Fruit fly (Drosophila melanogaster) whole organism, embryonic: Measurements from ENCODE around the gene CG32544.

Experiments used
- Aef1 ChIP-seq: fragments of 200-800 bp; sonication (Bioruptor generic); IDR thresholded peaks from 3 replicates; pipeline ENCODE4 v1.3.6; 2022; ENCODE audit warnings: missing biosample characterization, missing genetic modification characterization
- Bgb ChIP-seq: fragments of 200-800 bp; sonication (Bioruptor generic); IDR thresholded peaks from 2 replicates; pipeline ENCODE4 v1.3.6; 2022; ENCODE audit warnings: missing biosample characterization, missing genetic modification characterization; ENCODE audit not compliant: partially characterized antibody
- C15 ChIP-seq: fragments of 200-800 bp; sonication (Bioruptor generic); IDR thresholded peaks from 3 replicates; pipeline ENCODE4 v1.3.6; 2022; ENCODE audit warnings: missing biosample characterization, missing genetic modification characterization
- CG11247 ChIP-seq: fragments of 200-800 bp; sonication (Bioruptor generic); IDR thresholded peaks from 2 replicates; pipeline ENCODE4 v1.3.6; 2022; ENCODE audit warnings: missing biosample characterization, missing genetic modification characterization
- CG11695 ChIP-seq: fragments of 200-800 bp; sonication (Bioruptor generic); IDR thresholded peaks from 3 replicates; pipeline ENCODE4 v1.3.6; 2022; ENCODE audit warnings: missing biosample characterization, missing genetic modification characterization
- CG12104 ChIP-seq: fragments of 200-800 bp; sonication (Bioruptor generic); optimal IDR thresholded peaks from 3 replicates; lab custom pipeline; 2016; ENCODE audit warnings: missing biosample characterization, missing genetic modification characterization
- CG15011 ChIP-seq: fragments of 200-800 bp; sonication (Bioruptor generic); optimal IDR thresholded peaks from 3 replicates; lab custom pipeline; 2018; ENCODE audit warnings: missing biosample characterization, mild to moderate bottlenecking, missing genetic modification characterization
- CG17912 ChIP-seq: fragments of 200-800 bp; sonication (Bioruptor generic); optimal IDR thresholded peaks from 2 replicates; lab custom pipeline; 2018; ENCODE audit warnings: missing biosample characterization, mild to moderate bottlenecking, missing genetic modification characterization
- CG1792 ChIP-seq: fragments of 200-800 bp; sonication (Bioruptor generic); optimal IDR thresholded peaks from 2 replicates; lab custom pipeline; 2016; ENCODE audit warnings: missing biosample characterization, missing genetic modification characterization
- CG2678 ChIP-seq: fragments of 200-800 bp; sonication (Bioruptor generic); optimal IDR thresholded peaks from 3 replicates; lab custom pipeline; 2019; ENCODE audit warnings: missing biosample characterization, mild to moderate bottlenecking, missing genetic modification characterization, moderate library complexity
- CG32772 ChIP-seq: fragments of 200-800 bp; sonication (Bioruptor generic); IDR thresholded peaks from 2 replicates; pipeline ENCODE4 v1.3.6; 2022; ENCODE audit warnings: missing biosample characterization, missing genetic modification characterization
- CG33557 ChIP-seq: fragments of 200-800 bp; sonication (Bioruptor generic); optimal IDR thresholded peaks from 2 replicates; lab custom pipeline; 2019; ENCODE audit warnings: missing biosample characterization, mild to moderate bottlenecking, missing genetic modification characterization, moderate library complexity
- CG3407 ChIP-seq: fragments of 200-800 bp; sonication (Bioruptor generic); optimal IDR thresholded peaks from 2 replicates; lab custom pipeline; 2018; ENCODE audit warnings: missing biosample characterization, mild to moderate bottlenecking, missing genetic modification characterization
- CG3838 ChIP-seq: fragments of 200-800 bp; sonication (Bioruptor generic); optimal IDR thresholded peaks from 3 replicates; lab custom pipeline; 2016; ENCODE audit warnings: missing biosample characterization, missing genetic modification characterization
- CG6813 ChIP-seq: fragments of 200-800 bp; sonication (Bioruptor generic); optimal IDR thresholded peaks from 2 replicates; lab custom pipeline; 2017; ENCODE audit warnings: missing biosample characterization, missing genetic modification characterization, mild to moderate bottlenecking, moderate library complexity, missing genetic modification reagents
- CG7372 ChIP-seq: fragments of 200-800 bp; sonication (Bioruptor generic); IDR thresholded peaks from 2 replicates; pipeline ENCODE4 v1.3.6; 2022; ENCODE audit warnings: missing biosample characterization, missing genetic modification characterization
- CG7839 ChIP-seq: fragments of 200-800 bp; sonication (Bioruptor generic); optimal IDR thresholded peaks from 3 replicates; lab custom pipeline; 2018; ENCODE audit warnings: missing biosample characterization, mild to moderate bottlenecking, missing genetic modification characterization, moderate library complexity
- CG7928 ChIP-seq: fragments of 200-800 bp; sonication (Bioruptor generic); optimal IDR thresholded peaks from 2 replicates; lab custom pipeline; 2017; ENCODE audit warnings: missing biosample characterization, mild to moderate bottlenecking, missing genetic modification characterization
- CG8924 ChIP-seq: fragments of 200-800 bp; optimal IDR thresholded peaks from 3 replicates; lab custom pipeline; 2019; ENCODE audit warnings: missing biosample characterization, mild to moderate bottlenecking, missing genetic modification characterization, moderate library complexity
- CG9609 ChIP-seq: fragments of 200-800 bp; sonication (Bioruptor generic); optimal IDR thresholded peaks from 3 replicates; lab custom pipeline; 2016; ENCODE audit warnings: missing biosample characterization, missing genetic modification characterization
- CG9817 ChIP-seq: fragments of 200-800 bp; sonication (Bioruptor generic); optimal IDR thresholded peaks from 2 replicates; lab custom pipeline; 2018; ENCODE audit warnings: missing biosample characterization, mild to moderate bottlenecking, missing genetic modification characterization, moderate library complexity
- CG9932 ChIP-seq: fragments of 200-800 bp; sonication (Bioruptor generic); IDR thresholded peaks from 2 replicates; pipeline ENCODE4 v1.3.6; 2022; ENCODE audit warnings: missing biosample characterization, missing genetic modification characterization
- CoRest ChIP-seq: fragments of 200-800 bp; sonication (Bioruptor generic); optimal IDR thresholded peaks from 3 replicates; lab custom pipeline; 2018; ENCODE audit warnings: missing biosample characterization, mild to moderate bottlenecking, missing genetic modification characterization, moderate library complexity
- D19B ChIP-seq: fragments of 200-800 bp; sonication (Bioruptor generic); optimal IDR thresholded peaks from 2 replicates; lab custom pipeline; 2017; ENCODE audit warnings: missing biosample characterization, mild to moderate bottlenecking, missing genetic modification characterization
- Drgx ChIP-seq: fragments of 200-800 bp; sonication (Bioruptor generic); IDR thresholded peaks from 2 replicates; pipeline ENCODE4 v1.3.6; 2022; ENCODE audit warnings: missing biosample characterization, missing genetic modification characterization
- Fer1 ChIP-seq: fragments of 200-800 bp; sonication (Bioruptor generic); optimal IDR thresholded peaks from 2 replicates; lab custom pipeline; 2017; ENCODE audit warnings: missing biosample characterization, mild to moderate bottlenecking, missing genetic modification characterization
- HLH4C ChIP-seq: fragments of 200-800 bp; sonication (Bioruptor generic); IDR thresholded peaks from 3 replicates; pipeline ENCODE4 v1.3.6; 2022; ENCODE audit warnings: missing biosample characterization, missing genetic modification characterization; ENCODE audit not compliant: partially characterized antibody
- HLH54F ChIP-seq: fragments of 200-800 bp; sonication (Bioruptor generic); optimal IDR thresholded peaks from 3 replicates; lab custom pipeline; 2016; ENCODE audit warnings: missing biosample characterization, missing genetic modification characterization
- Hsf ChIP-seq: fragments of 200-800 bp; sonication (Bioruptor generic); optimal IDR thresholded peaks from 3 replicates; lab custom pipeline; 2016; ENCODE audit warnings: missing biosample characterization, missing genetic modification characterization
- Lpt ChIP-seq: fragments of >200 bp; optimal IDR thresholded peaks from 2 replicates; lab custom pipeline; 2018; ENCODE audit warnings: missing biosample characterization, missing genetic modification characterization
- Med ChIP-seq: fragments of 200-800 bp; sonication (Bioruptor generic); peaks from one replicate; lab custom pipeline; 2016; ENCODE audit warnings: missing biosample characterization, missing genetic modification characterization, mild to moderate bottlenecking, inconsistent platforms, moderate library complexity
- Mrtf ChIP-seq: fragments of 200-800 bp; sonication (Bioruptor generic); IDR thresholded peaks from 3 replicates; pipeline ENCODE4 v1.3.6; 2022; ENCODE audit warnings: missing biosample characterization, missing genetic modification characterization
- NFAT ChIP-seq: fragments of 200-800 bp; sonication (Bioruptor generic); IDR thresholded peaks from 2 replicates; pipeline ENCODE4 v1.3.6; 2022; ENCODE audit warnings: missing biosample characterization, missing genetic modification characterization
- PHDP ChIP-seq: fragments of 200-800 bp; sonication (Bioruptor generic); optimal IDR thresholded peaks from 3 replicates; lab custom pipeline; 2018; ENCODE audit warnings: missing biosample characterization, mild to moderate bottlenecking, missing genetic modification characterization, moderate library complexity
- ara ChIP-seq: fragments of 200-800 bp; sonication (Bioruptor generic); IDR thresholded peaks from 2 replicates; pipeline ENCODE4 v1.3.6; 2022; ENCODE audit warnings: missing biosample characterization, missing genetic modification characterization
- dpn ChIP-seq, 2 experiments: fragments of 200-800 bp; sonication (Bioruptor generic); optimal IDR thresholded peaks; 3 replicates each; lab custom pipeline; 2016; ENCODE audit warnings: missing biosample characterization in 2 of 2, missing genetic modification characterization in 2 of 2
- emc ChIP-seq: fragments of 200-800 bp; sonication (Bioruptor generic); optimal IDR thresholded peaks from 2 replicates; lab custom pipeline; 2016; ENCODE audit warnings: missing biosample characterization, missing genetic modification characterization
- eve ChIP-seq, 2 experiments: fragments of >200 bp; optimal IDR thresholded peaks; 2 replicates each; lab custom pipeline; 2017; ENCODE audit warnings: missing biosample characterization in 2 of 2, missing genetic modification characterization in 2 of 2
- fd102C ChIP-seq: fragments of 200-800 bp; sonication (Bioruptor generic); optimal IDR thresholded peaks from 2 replicates; lab custom pipeline; 2018; ENCODE audit warnings: missing biosample characterization, mild to moderate bottlenecking, missing genetic modification characterization, moderate library complexity
- hb ChIP-seq: fragments of 200-800 bp; sonication (Bioruptor generic); IDR thresholded peaks from 3 replicates; pipeline ENCODE4 v1.3.6; 2022; ENCODE audit warnings: missing biosample characterization, missing genetic modification characterization; ENCODE audit not compliant: partially characterized antibody
- nmo ChIP-seq: fragments of 200-800 bp; sonication (Bioruptor generic); optimal IDR thresholded peaks from 2 replicates; lab custom pipeline; 2018; ENCODE audit warnings: missing biosample characterization, mild to moderate bottlenecking, missing genetic modification characterization, moderate library complexity
- repo ChIP-seq: fragments of 200-800 bp; sonication (Bioruptor generic); optimal IDR thresholded peaks from 2 replicates; lab custom pipeline; 2016; ENCODE audit warnings: missing biosample characterization, missing genetic modification characterization
- sens ChIP-seq: fragments of 200-800 bp; sonication (Bioruptor generic); peaks from one replicate; lab custom pipeline; 2016; ENCODE audit warnings: missing biosample characterization, missing genetic modification characterization
- slbo ChIP-seq: fragments of 200-800 bp; sonication (Bioruptor generic); IDR thresholded peaks from 2 replicates; pipeline ENCODE4 v1.3.6; 2022; ENCODE audit warnings: missing biosample characterization, missing genetic modification characterization
- sob ChIP-seq: fragments of 200-800 bp; sonication (Bioruptor generic); IDR thresholded peaks from 2 replicates; pipeline ENCODE4 v1.3.6; 2022; ENCODE audit warnings: missing biosample characterization, missing genetic modification characterization
- sug ChIP-seq: fragments of 200-800 bp; optimal IDR thresholded peaks from 2 replicates; lab custom pipeline; 2019; ENCODE audit warnings: missing biosample characterization, mild to moderate bottlenecking, missing genetic modification characterization, moderate library complexity
- tap ChIP-seq: fragments of 200-800 bp; optimal IDR thresholded peaks from 3 replicates; lab custom pipeline; 2019; ENCODE audit warnings: missing biosample characterization, mild to moderate bottlenecking, missing genetic modification characterization, moderate library complexity
- tll ChIP-seq, 2 experiments: fragments of 200-800 bp in 1 of 2; fragments of >200 bp in 1 of 2; sonication (Bioruptor generic) in 1 of 2; optimal IDR thresholded peaks; 2 replicates each; lab custom pipeline; 2017 to 2019; ENCODE audit warnings: missing biosample characterization in 2 of 2, missing genetic modification characterization in 2 of 2, mild to moderate bottlenecking in 1 of 2, moderate library complexity in 1 of 2
- vfl ChIP-seq: fragments of 200-800 bp; sonication (Bioruptor generic); optimal IDR thresholded peaks from 2 replicates; lab custom pipeline; 2016; ENCODE audit warnings: missing biosample characterization, missing genetic modification characterization
- wor ChIP-seq: fragments of 200-800 bp; sonication (Bioruptor generic); IDR thresholded peaks from 2 replicates; pipeline ENCODE4 v1.3.6; 2022; ENCODE audit warnings: missing biosample characterization, missing genetic modification characterization
- zf30C ChIP-seq: fragments of 200-800 bp; sonication (Bioruptor generic); optimal IDR thresholded peaks from 3 replicates; lab custom pipeline; 2018; ENCODE audit warnings: missing biosample characterization, mild to moderate bottlenecking, missing genetic modification characterization

CG32544 gene

dm6 chrX:18834399-18834798, 25.7 kb upstream of the CG32544 start (continued):
- TF ChIP-seq CG9609, result no peak
- TF ChIP-seq CG32772 (GFP tag; lab: Robert Waterston, UW), result 0 out of 2 replicates have a peak, but pooled peaks have one; percentile 23
- no peak for TF ChIP-seq emc (GFP tag; lab: Kevin White, UChicago)
- TF ChIP-seq sens (GFP tag; lab: Kevin White, UChicago), result peak; percentile 82
- TF ChIP-seq CG1792 (GFP tag; lab: Kevin White, UChicago), result no peak
- no peak for TF ChIP-seq tap (tag; lab: Kevin White, UChicago)
- no peak for TF ChIP-seq CG6813 (GFP tag; lab: Kevin White, UChicago)
- no peak for TF ChIP-seq HLH4C (GFP tag; lab: Robert Waterston, UW)
- TF ChIP-seq CG3838, result no peak
- no peak for TF ChIP-seq NFAT (GFP tag; lab: Robert Waterston, UW)
- TF ChIP-seq PHDP, result no peak
- no peak for TF ChIP-seq eve (GFP tag; optimal IDR thresholded peaks at IDR 0.05; lab: Kevin White, UChicago)
- TF ChIP-seq CG9932 (GFP tag; lab: Robert Waterston, UW), result no peak
- TF ChIP-seq dpn (GFP tag; optimal IDR thresholded peaks at IDR 0.05; lab: Kevin White, UChicago), result peak in 1 of 2 experiments; percentile 18
- TF ChIP-seq wor (GFP tag; lab: Robert Waterston, UW), result no peak
- no peak for TF ChIP-seq repo (GFP tag; lab: Kevin White, UChicago)
- peak; percentile 48; the same call in 1 of the 3 replicates for TF ChIP-seq CG11695 (GFP tag; lab: Robert Waterston, UW)
- TF ChIP-seq D19B (GFP tag; lab: Kevin White, UChicago), result peak; percentile 87
- no peak for TF ChIP-seq CG12104 (GFP tag; lab: Kevin White, UChicago)
- TF ChIP-seq sob (GFP tag; lab: Robert Waterston, UW), result no peak
- TF ChIP-seq CG15011 (GFP tag; lab: Kevin White, UChicago), result no peak
- TF ChIP-seq Med (GFP tag; lab: Kevin White, UChicago), result peak; percentile 90
- TF ChIP-seq Aef1 (GFP tag; lab: Robert Waterston, UW), result no peak
- TF ChIP-seq CG3407 (GFP tag; lab: Kevin White, UChicago), result no peak
- TF ChIP-seq vfl, result no peak
- no peak for TF ChIP-seq CG9817 (tag; lab: Kevin White, UChicago)
- TF ChIP-seq sug (tag; lab: Kevin White, UChicago), result no peak
- no peak for TF ChIP-seq tll (GFP tag; optimal IDR thresholded peaks at IDR 0.05; lab: Kevin White, UChicago)
- TF ChIP-seq CoRest (tag; lab: Kevin White, UChicago), result no peak
- no peak for TF ChIP-seq CG33557 (GFP tag; lab: Kevin White, UChicago)
- no peak for TF ChIP-seq CG17912
- 0 out of 2 replicates have a peak, but pooled peaks have one; percentile 13 for TF ChIP-seq CG11247 (GFP tag; lab: Robert Waterston, UW)
- peak; percentile 49 for TF ChIP-seq Drgx (GFP tag; lab: Robert Waterston, UW)
- TF ChIP-seq ara (GFP tag; lab: Robert Waterston, UW), result 0 out of 2 replicates have a peak, but pooled peaks have one; percentile 12
- TF ChIP-seq CG7928, result no peak
- no peak for TF ChIP-seq CG7372 (GFP tag; lab: Robert Waterston, UW)
- TF ChIP-seq nmo, result peak; percentile 15
- TF ChIP-seq Mrtf, result 0 out of 3 replicates have a peak, but pooled peaks have one; percentile 15
- TF ChIP-seq slbo (GFP tag; lab: Robert Waterston, UW), result no peak; the same call in 1 of the 2 replicates
- no peak for TF ChIP-seq zf30C (GFP tag; lab: Kevin White, UChicago)
- peak; percentile 34 for TF ChIP-seq CG2678 (tag; lab: Kevin White, UChicago)
- TF ChIP-seq CG7839, result peak; percentile 44
- no peak for TF ChIP-seq HLH54F (GFP tag; lab: Kevin White, UChicago)
- 0 out of 3 replicates have a peak, but pooled peaks have one; percentile 40 for TF ChIP-seq C15 (GFP tag; lab: Robert Waterston, UW)
- no peak for TF ChIP-seq fd102C (GFP tag; lab: Kevin White, UChicago)
- TF ChIP-seq CG8924 (tag; lab: Kevin White, UChicago), result no peak
- no peak for TF ChIP-seq Bgb
- TF ChIP-seq Hsf (GFP tag; lab: Kevin White, UChicago), result no peak
- no peak for TF ChIP-seq hb (GFP tag; lab: Robert Waterston, UW)
- TF ChIP-seq Fer1, result peak; percentile 8
- no peak for TF ChIP-seq Lpt (GFP tag; lab: Kevin White, UChicago)
